Worm (Caenorhabditis elegans): Measurements from ENCODE around the gene ift-43.

- TF ChIP-seq ces-1 (GFP tag; optimal IDR thresholded peaks at IDR 0.05) (no peak), unc-130 (tag; optimal IDR thresholded peaks at IDR 0.05) (no peak), mdl-1 (tag; optimal IDR thresholded peaks at IDR 0.05) (no peak), snpc-4 (tag; optimal IDR thresholded peaks at IDR 0.05) (no peak), nhr-11 (tag; optimal IDR thresholded peaks at IDR 0.05) (no peak)
These were observed 12.3 kb downstream of the ift-43 start, which contains the start of gene ddl-1 for ce11 chrII:5648272-5648671.

All from whole organism, L1 larva.